Worm (Caenorhabditis elegans): Measurements from ENCODE around the gene irld-62.
A peak's percentile ranks its signal among the peaks of the same experiment; 100 is the strongest.
"Not testable (repeated sequence)": the region's sequence is repeated elsewhere in the genome, so short reads cannot be mapped to it uniquely, and the experiment has no call there.

Gene irld-62

ce11 chrV:15354648-15355047 is 43.8 kb downstream of the irld-62 start, which contains the start of gene C29F3.7:
C29F3.7 (plus strand) TSS chrV:15354901.
- TF ChIP-seq snpc-4 (tag; optimal IDR thresholded peaks at IDR 0.05) (no peak), alr-1 (tag; optimal IDR thresholded peaks at IDR 0.05) (no peak), blmp-1 (tag; optimal IDR thresholded peaks at IDR 0.05; ENCODE audit: insufficient read depth) (no peak), nhr-11 (tag; optimal IDR thresholded peaks at IDR 0.05) (no peak), sem-4 (tag; optimal IDR thresholded peaks at IDR 0.05) (no peak), sma-9 (GFP tag; optimal IDR thresholded peaks at IDR 0.05) (peak; percentile 87), sma-9 (tag; optimal IDR thresholded peaks at IDR 0.05) (no peak), ztf-1 (GFP tag; conservative IDR thresholded peaks at IDR 0.05) (no peak), nhr-10 (tag; optimal IDR thresholded peaks at IDR 0.05) (no peak), peb-1 (tag; optimal IDR thresholded peaks at IDR 0.05) (no peak), ztf-11 (tag; optimal IDR thresholded peaks at IDR 0.05) (no peak), gmeb-1 (tag; optimal IDR thresholded peaks at IDR 0.05) (peak; percentile 44), zag-1 (tag; optimal IDR thresholded peaks at IDR 0.05) (no peak), fos-1 (tag; optimal IDR thresholded peaks at IDR 0.05) (peak; percentile 97), lin-13 (GFP tag; optimal IDR thresholded peaks at IDR 0.05) (no peak), nhr-77 (tag; optimal IDR thresholded peaks at IDR 0.05) (no peak)

ce11 chrV:15361412-15361811 is 50.5 kb downstream of the irld-62 start, which contains the start of gene ech-1.1:
ech-1.1 (minus strand) TSS chrV:15361512.
- TF ChIP-seq mbf-1, mdl-1, alr-1 (tag; optimal IDR thresholded peaks at IDR 0.05): not testable (repeated sequence)
